Worm (Caenorhabditis elegans) whole organism, L4 larva: ENCODE results near the gene B0244.10.

ENCODE experiments used
- F26F4.8 ChIP-seq: fragments of 200-800 bp; sonication (Bioruptor generic); conservative IDR thresholded peaks from 2 replicates; pipeline ENCODE4 v1.3.6; 2022; ENCODE audit warnings: missing genetic modification characterization, missing compliant biosample characterization
- F37D6.2 ChIP-seq: sonication (generic microtip); optimal IDR thresholded peaks from 2 replicates; lab custom pipeline; 2016; ENCODE audit warnings: mild to moderate bottlenecking, missing genetic modification characterization, missing compliant biosample characterization
- T20F7.1 ChIP-seq: fragments of 200-800 bp; sonication (Bioruptor generic); optimal IDR thresholded peaks from 2 replicates; lab custom pipeline; 2018; ENCODE audit warnings: mild to moderate bottlenecking, missing genetic modification characterization, missing compliant biosample characterization
- Y105C5A.15 ChIP-seq: fragments of 200-800 bp; sonication (Bioruptor generic); IDR thresholded peaks from 2 replicates; pipeline ENCODE4 v1.3.6; 2022; ENCODE audit warnings: missing genetic modification characterization, missing compliant biosample characterization
- Y48G9A.11 ChIP-seq: fragments of 200-800 bp; sonication (Bioruptor generic); IDR thresholded peaks from 2 replicates; pipeline ENCODE4 v1.3.6; 2022; ENCODE audit warnings: missing genetic modification reagents, missing genetic modification characterization, missing compliant biosample characterization
- Y75B8A.6 ChIP-seq: fragments of 200-800 bp; sonication (Bioruptor generic); IDR thresholded peaks from 2 replicates; pipeline ENCODE4 v1.3.6; 2022; ENCODE audit warnings: missing genetic modification reagents, missing genetic modification characterization, missing compliant biosample characterization
- ZK337.2 ChIP-seq: fragments of 200-800 bp; sonication (Bioruptor generic); IDR thresholded peaks from 2 replicates; pipeline ENCODE4 v1.3.6; 2022; ENCODE audit warnings: missing genetic modification reagents, missing genetic modification characterization, missing compliant biosample characterization
- attf-4 ChIP-seq: sonication (generic microtip); optimal IDR thresholded peaks from 3 replicates; lab custom pipeline; 2017; ENCODE audit warnings: missing biosample characterization, missing genetic modification characterization
- ceh-20 ChIP-seq: fragments of 200-800 bp; sonication (Bioruptor generic); IDR thresholded peaks from 2 replicates; pipeline ENCODE4 v1.3.6; 2022; ENCODE audit warnings: missing genetic modification reagents, missing genetic modification characterization, missing compliant biosample characterization
- ceh-62 ChIP-seq: sonication (generic microtip); optimal IDR thresholded peaks from 2 replicates; lab custom pipeline; 2017; ENCODE audit warnings: missing biosample characterization, missing genetic modification characterization
- ces-1 ChIP-seq: fragments of 150-350 bp; sonication (generic microtip); optimal IDR thresholded peaks from 4 replicates; lab custom pipeline; 2014; ENCODE audit warnings: missing biosample characterization, missing genetic modification reagents, missing genetic modification characterization
- cey-2 ChIP-seq: sonication (generic microtip); optimal IDR thresholded peaks from 3 replicates; lab custom pipeline; 2017; ENCODE audit warnings: missing genetic modification characterization, mild to moderate bottlenecking, missing compliant biosample characterization, antibody characterized with exemption, borderline replicate concordance; ENCODE audit not compliant: insufficient read depth
- daf-19 ChIP-seq: fragments of 200-800 bp; sonication (Bioruptor generic); conservative IDR thresholded peaks from 2 replicates; pipeline ENCODE4 v1.3.6; 2022; ENCODE audit warnings: missing genetic modification characterization, missing compliant biosample characterization
- dmd-9 ChIP-seq: fragments of 200-800 bp; sonication (Bioruptor generic); IDR thresholded peaks from 2 replicates; pipeline ENCODE4 v1.3.6; 2022; ENCODE audit warnings: missing genetic modification reagents, missing genetic modification characterization, missing compliant biosample characterization
- duxl-1 ChIP-seq: sonication (generic microtip); optimal IDR thresholded peaks from 2 replicates; lab custom pipeline; 2016; ENCODE audit warnings: mild to moderate bottlenecking, missing genetic modification characterization, moderate library complexity, missing compliant biosample characterization; ENCODE audit not compliant: poor library complexity
- dve-1 ChIP-seq: sonication (generic microtip); optimal IDR thresholded peaks from 2 replicates; lab custom pipeline; 2017; ENCODE audit warnings: antibody characterized with exemption, mild to moderate bottlenecking, missing genetic modification characterization, missing compliant biosample characterization; ENCODE audit not compliant: insufficient read depth
- egl-27 ChIP-seq: sonication (generic microtip); optimal IDR thresholded peaks from 3 replicates; lab custom pipeline; 2017; ENCODE audit warnings: missing biosample characterization, missing genetic modification reagents, missing genetic modification characterization
- egl-43 ChIP-seq: fragments of 200-800 bp; sonication (Bioruptor generic); IDR thresholded peaks from 2 replicates; pipeline ENCODE4 v1.3.6; 2022; ENCODE audit warnings: missing genetic modification reagents, missing genetic modification characterization, missing compliant biosample characterization
- lim-7 ChIP-seq: fragments of 200-800 bp; sonication (Bioruptor generic); IDR thresholded peaks from 2 replicates; pipeline ENCODE4 v1.3.6; 2022; ENCODE audit warnings: missing genetic modification characterization, missing compliant biosample characterization
- lin-13 ChIP-seq: fragments of 150-350 bp; optimal IDR thresholded peaks from 2 replicates; lab custom pipeline; 2014; ENCODE audit warnings: missing biosample characterization, missing genetic modification reagents, missing genetic modification characterization
- lin-15B ChIP-seq: fragments of 150-350 bp; sonication (generic microtip); optimal IDR thresholded peaks from 3 replicates; lab custom pipeline; 2014; ENCODE audit warnings: missing biosample characterization, missing genetic modification characterization
- lin-38 ChIP-seq: fragments of 200-800 bp; sonication (Bioruptor generic); IDR thresholded peaks from 2 replicates; pipeline ENCODE4 v1.3.6; 2022; ENCODE audit warnings: missing genetic modification reagents, missing genetic modification characterization, missing compliant biosample characterization
- lin-39 ChIP-seq: fragments of 150-350 bp; optimal IDR thresholded peaks from 2 replicates; lab custom pipeline; 2014; ENCODE audit warnings: missing biosample characterization, missing genetic modification reagents, missing genetic modification characterization
- madf-5 ChIP-seq, 2 experiments: fragments of 200-800 bp; sonication (Bioruptor generic); IDR thresholded peaks; 2 replicates each; pipeline ENCODE4 v1.3.6; 2022; ENCODE audit warnings: missing compliant biosample characterization in 2 of 2, missing genetic modification characterization in 2 of 2
- mdl-1 ChIP-seq, 2 experiments: fragments of 150-350 bp in 1 of 2; sonication (generic microtip) in 1 of 2; optimal IDR thresholded peaks; 2 replicates each; lab custom pipeline; 2014 to 2017; ENCODE audit warnings: missing biosample characterization in 2 of 2, missing genetic modification characterization in 2 of 2
- mep-1 ChIP-seq: fragments of 150-350 bp; sonication (generic microtip); optimal IDR thresholded peaks from 3 replicates; lab custom pipeline; 2014; ENCODE audit warnings: missing biosample characterization, missing genetic modification characterization
- mes-2 ChIP-seq: sonication (generic microtip); optimal IDR thresholded peaks from 2 replicates; lab custom pipeline; 2016; ENCODE audit warnings: missing genotype, mild to moderate bottlenecking, missing genetic modification characterization, missing compliant biosample characterization; ENCODE audit not compliant: poor library complexity, severe bottlenecking
- mxl-3 ChIP-seq: fragments of 200-800 bp; sonication (Bioruptor generic); optimal IDR thresholded peaks from 2 replicates; lab custom pipeline; 2018; ENCODE audit warnings: mild to moderate bottlenecking, missing genetic modification characterization, missing compliant biosample characterization
- nhr-10 ChIP-seq: fragments of 150-350 bp; optimal IDR thresholded peaks from 2 replicates; lab custom pipeline; 2014; ENCODE audit warnings: missing biosample characterization, missing genetic modification characterization
- nhr-102 ChIP-seq: sonication (generic microtip); optimal IDR thresholded peaks from 2 replicates; lab custom pipeline; 2016; ENCODE audit warnings: mild to moderate bottlenecking, missing genetic modification characterization, moderate library complexity, missing compliant biosample characterization
- nhr-11 ChIP-seq: fragments of 150-350 bp; optimal IDR thresholded peaks from 2 replicates; lab custom pipeline; 2014; ENCODE audit warnings: missing biosample characterization, missing genetic modification characterization
- nhr-25 ChIP-seq: sonication (generic microtip); optimal IDR thresholded peaks from 2 replicates; lab custom pipeline; 2017; ENCODE audit warnings: missing genetic modification characterization, mild to moderate bottlenecking, missing compliant biosample characterization, antibody characterized with exemption, moderate library complexity, borderline replicate concordance; ENCODE audit not compliant: insufficient read depth
- nhr-6 ChIP-seq: fragments of 150-350 bp; optimal IDR thresholded peaks from 2 replicates; lab custom pipeline; 2014; ENCODE audit warnings: missing biosample characterization, missing genetic modification characterization
- nhr-76 ChIP-seq: fragments of 150-350 bp; optimal IDR thresholded peaks from 2 replicates; lab custom pipeline; 2014; ENCODE audit warnings: missing biosample characterization, missing genetic modification characterization
- pha-4 ChIP-seq, 2 experiments: fragments of 150-350 bp in 1 of 2; fragments of 200-800 bp in 1 of 2; sonication (Bioruptor generic) in 1 of 2; IDR thresholded peaks in 1 of 2; optimal IDR thresholded peaks in 1 of 2; 2 replicates each; pipeline versions ENCODE4 v1.3.6 to Lab custom; 2014 to 2022; ENCODE audit warnings: missing genetic modification characterization in 2 of 2, missing genetic modification reagents in 2 of 2, missing biosample characterization in 1 of 2, missing compliant biosample characterization in 1 of 2
- pqm-1 ChIP-seq: sonication (generic microtip); optimal IDR thresholded peaks from 2 replicates; lab custom pipeline; 2017; ENCODE audit warnings: missing biosample characterization, missing genetic modification characterization
- rbr-2 ChIP-seq: sonication (generic microtip); optimal IDR thresholded peaks from 2 replicates; lab custom pipeline; 2016; ENCODE audit warnings: missing genotype, missing genetic modification characterization, missing compliant biosample characterization
- sdz-12 ChIP-seq: fragments of 200-800 bp; sonication (Bioruptor generic); optimal IDR thresholded peaks from 2 replicates; lab custom pipeline; 2018; ENCODE audit warnings: mild to moderate bottlenecking, missing genetic modification characterization, missing compliant biosample characterization
- skn-1 ChIP-seq: fragments of 150-350 bp; optimal IDR thresholded peaks from 2 replicates; lab custom pipeline; 2014; ENCODE audit warnings: missing biosample characterization, missing genetic modification characterization
- snpc-1.2 ChIP-seq: fragments of 200-800 bp; sonication (Bioruptor generic); IDR thresholded peaks from 2 replicates; pipeline ENCODE4 v1.3.6; 2022; ENCODE audit warnings: missing genetic modification reagents, missing genetic modification characterization, missing compliant biosample characterization
- spr-1 ChIP-seq: sonication (generic microtip); optimal IDR thresholded peaks from 2 replicates; lab custom pipeline; 2016; ENCODE audit warnings: mild to moderate bottlenecking, missing genetic modification characterization, missing compliant biosample characterization
- spr-3 ChIP-seq: fragments of 200-800 bp; sonication (Bioruptor generic); optimal IDR thresholded peaks from 2 replicates; lab custom pipeline; 2018; ENCODE audit warnings: mild to moderate bottlenecking, missing genetic modification characterization, missing compliant biosample characterization
- tra-1 ChIP-seq: fragments of 200-800 bp; sonication (Bioruptor generic); IDR thresholded peaks from 2 replicates; pipeline ENCODE4 v1.3.6; 2022; ENCODE audit warnings: missing genetic modification reagents, missing genetic modification characterization, missing compliant biosample characterization
- unc-39 ChIP-seq: sonication (generic microtip); optimal IDR thresholded peaks from 2 replicates; lab custom pipeline; 2017; ENCODE audit warnings: missing biosample characterization, missing genetic modification characterization
- vab-7 ChIP-seq: fragments of 200-800 bp; sonication (Bioruptor generic); IDR thresholded peaks from 2 replicates; pipeline ENCODE4 v1.3.6; 2022; ENCODE audit warnings: missing genetic modification reagents, missing genetic modification characterization, missing compliant biosample characterization
- zag-1 ChIP-seq: fragments of 150-350 bp; optimal IDR thresholded peaks from 2 replicates; lab custom pipeline; 2014; ENCODE audit warnings: missing biosample characterization, missing genetic modification characterization
- ztf-11 ChIP-seq: fragments of 150-350 bp; optimal IDR thresholded peaks from 2 replicates; lab custom pipeline; 2014; ENCODE audit warnings: missing biosample characterization, missing genetic modification characterization
- ztf-7 ChIP-seq: fragments of 150-350 bp; optimal IDR thresholded peaks from 2 replicates; lab custom pipeline; 2014; ENCODE audit warnings: missing biosample characterization, missing genetic modification characterization

The B0244.10 gene

DNA sequence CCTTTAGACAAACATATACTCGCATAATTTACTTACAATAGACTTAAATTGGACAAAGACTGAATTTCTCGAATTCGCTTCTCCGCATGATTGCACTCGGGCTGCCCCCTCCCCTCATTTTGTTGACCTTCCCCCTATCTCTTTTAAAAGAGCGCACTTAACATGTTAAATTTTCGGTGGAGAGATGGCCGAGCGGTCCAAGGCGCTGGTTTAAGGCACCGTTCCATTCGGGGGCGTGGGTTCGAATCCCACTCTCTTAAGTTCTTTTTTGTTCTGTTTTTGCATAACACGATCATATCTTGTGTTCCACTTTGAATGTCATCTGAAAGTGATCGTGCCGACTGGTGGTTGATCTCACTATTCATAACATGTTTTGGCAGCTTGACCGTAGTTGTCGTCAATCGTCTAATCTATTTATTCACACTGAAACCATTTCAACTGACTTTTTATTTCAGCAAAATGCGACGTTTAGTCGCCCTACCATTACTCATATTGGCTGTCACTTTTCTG lies 34.8 kb downstream of the B0244.10 start, which contains the start of gene cutl-23 (continued):
- no peak for TF ChIP-seq lin-39 (tag; lab: Kevin White, UChicago)
- TF ChIP-seq rbr-2 (tag; lab: Kevin White, UChicago) = peak; percentile 50
- 0 out of 2 replicates have a peak, but pooled peaks have one; percentile 41 for TF ChIP-seq dmd-9
- no peak for TF ChIP-seq lin-38 (GFP tag; lab: Robert Waterston, UW)
- no peak for TF ChIP-seq sdz-12 (GFP tag; lab: Kevin White, UChicago)

DNA sequence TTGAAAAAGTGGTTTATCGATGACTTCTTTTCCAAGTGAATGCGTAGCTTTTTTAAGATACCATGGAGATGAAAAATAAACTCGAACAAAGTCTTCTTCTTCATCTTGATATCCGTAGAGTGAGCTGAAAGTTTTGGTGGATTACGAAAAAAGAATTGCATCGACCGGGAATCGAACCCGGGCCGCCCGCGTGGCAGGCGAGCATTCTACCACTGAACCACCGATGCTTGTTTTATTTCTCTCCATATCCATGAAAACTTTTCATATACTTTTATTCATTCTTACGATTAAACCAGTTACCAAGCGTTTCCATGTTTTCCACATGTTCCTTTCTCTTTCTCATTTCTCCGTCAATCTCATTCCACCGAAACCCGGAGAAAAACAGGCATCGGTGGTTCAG lies 47.1 kb downstream of the B0244.10 start:
- no peak for TF ChIP-seq egl-27 (tag; lab: Kevin White, UChicago)
- no peak for TF ChIP-seq ceh-20 (GFP tag; lab: Robert Waterston, UW)
- peak; percentile 72; the same call in 1 of the 2 replicates for TF ChIP-seq egl-43 (GFP tag; lab: Robert Waterston, UW)
- TF ChIP-seq tra-1 (GFP tag; lab: Robert Waterston, UW) = no peak
- no peak for TF ChIP-seq pha-4 (GFP tag; IDR thresholded peaks at IDR 0.05; lab: Robert Waterston, UW)
- no peak for TF ChIP-seq pha-4 (tag; optimal IDR thresholded peaks at IDR 0.05; lab: Kevin White, UChicago)
- no peak for TF ChIP-seq Y105C5A.15 (GFP tag; lab: Robert Waterston, UW)
- TF ChIP-seq F26F4.8 (GFP tag; lab: Robert Waterston, UW) = 0 out of 2 replicates have a peak, but pooled peaks have one; percentile 69
- TF ChIP-seq lin-15B (tag; lab: Kevin White, UChicago) = no peak
- no peak for TF ChIP-seq ces-1 (GFP tag; lab: Kevin White, UChicago)
- no peak for TF ChIP-seq ztf-7
- no peak for TF ChIP-seq nhr-10 (tag; lab: Kevin White, UChicago)
- TF ChIP-seq nhr-6 (tag; lab: Kevin White, UChicago) = no peak
- TF ChIP-seq unc-39 (tag; lab: Kevin White, UChicago) = no peak
- TF ChIP-seq T20F7.1 (GFP tag; lab: Kevin White, UChicago) = no peak
- TF ChIP-seq F37D6.2 (tag; lab: Kevin White, UChicago) = no peak
- no peak for TF ChIP-seq spr-1 (tag; lab: Kevin White, UChicago)
- no peak for TF ChIP-seq mdl-1 (tag; optimal IDR thresholded peaks at IDR 0.05; lab: Kevin White, UChicago)
- peak in 1 of 2 experiments; percentile 76; a peak in 1 of 4 replicates for TF ChIP-seq madf-5 (GFP tag; IDR thresholded peaks at IDR 0.05; lab: Robert Waterston, UW)
- no peak for TF ChIP-seq zag-1 (tag; lab: Kevin White, UChicago)
- no peak for TF ChIP-seq nhr-76
- no peak for TF ChIP-seq mep-1 (tag; lab: Kevin White, UChicago)
- TF ChIP-seq pqm-1 = no peak
- TF ChIP-seq ZK337.2 (GFP tag; lab: Robert Waterston, UW) = no peak
- no peak for TF ChIP-seq ztf-11 (tag; lab: Kevin White, UChicago)
- no peak for TF ChIP-seq Y75B8A.6 (GFP tag; lab: Robert Waterston, UW)
- TF ChIP-seq lim-7 (GFP tag; lab: Robert Waterston, UW) = peak; percentile 74
- no peak for TF ChIP-seq skn-1 (tag; lab: Kevin White, UChicago)
- peak; percentile 65; the same call in 1 of the 2 replicates for TF ChIP-seq vab-7 (GFP tag; lab: Robert Waterston, UW)
- TF ChIP-seq spr-3 (GFP tag; lab: Kevin White, UChicago) = no peak
- no peak for TF ChIP-seq lin-13 (GFP tag; lab: Kevin White, UChicago)
- no peak for TF ChIP-seq duxl-1 (tag; lab: Kevin White, UChicago)
- no peak for TF ChIP-seq cey-2 (tag; lab: Kevin White, UChicago)
- no peak for TF ChIP-seq nhr-11
- TF ChIP-seq snpc-1.2 (GFP tag; lab: Robert Waterston, UW) = no peak
- TF ChIP-seq attf-4 (tag; lab: Kevin White, UChicago) = no peak
- TF ChIP-seq mes-2 (tag; lab: Kevin White, UChicago) = no peak
- TF ChIP-seq Y48G9A.11 (GFP tag; lab: Robert Waterston, UW) = peak; percentile 88
- TF ChIP-seq mxl-3 (GFP tag; lab: Kevin White, UChicago) = no peak
- no peak for TF ChIP-seq nhr-102 (tag; lab: Kevin White, UChicago)
- no peak for TF ChIP-seq ceh-62 (tag; lab: Kevin White, UChicago)
- TF ChIP-seq dve-1 = no peak
- no peak for TF ChIP-seq nhr-25
- TF ChIP-seq rbr-2 (tag; lab: Kevin White, UChicago) = no peak
- TF ChIP-seq daf-19 = no peak
